Fruit fly (Drosophila melanogaster) whole organism, embryonic: ENCODE data around the gene tinc.
A peak's percentile ranks its signal among the peaks of the same experiment; 100 is the strongest.

Experiments used
- ATbp ChIP-seq: fragments of 200-800 bp; sonication (Bioruptor generic); optimal IDR thresholded peaks from 2 replicates; lab custom pipeline; 2017; ENCODE audit warnings: missing biosample characterization, mild to moderate bottlenecking, missing genetic modification characterization, missing genetic modification reagents
- Asciz ChIP-seq: fragments of 200-800 bp; sonication (Bioruptor generic); optimal IDR thresholded peaks from 2 replicates; lab custom pipeline; 2017; ENCODE audit warnings: missing biosample characterization, mild to moderate bottlenecking, missing genetic modification characterization, missing genetic modification reagents
- B-H2 ChIP-seq: fragments of 200-800 bp; sonication (Bioruptor generic); optimal IDR thresholded peaks from 2 replicates; lab custom pipeline; 2018; ENCODE audit warnings: missing biosample characterization, mild to moderate bottlenecking, missing genetic modification characterization
- CG10431 ChIP-seq: fragments of 200-800 bp; sonication (Bioruptor generic); optimal IDR thresholded peaks from 3 replicates; lab custom pipeline; 2018; ENCODE audit warnings: missing biosample characterization, mild to moderate bottlenecking, missing genetic modification characterization
- CG11723 ChIP-seq: fragments of 200-800 bp; sonication (Bioruptor generic); optimal IDR thresholded peaks from 2 replicates; lab custom pipeline; 2017; ENCODE audit warnings: missing biosample characterization, mild to moderate bottlenecking, missing genetic modification characterization
- CG12299 ChIP-seq: fragments of 200-800 bp; sonication (Bioruptor generic); optimal IDR thresholded peaks from 2 replicates; lab custom pipeline; 2018; ENCODE audit warnings: missing biosample characterization, mild to moderate bottlenecking, missing genetic modification characterization
- CG12769 ChIP-seq: fragments of 200-800 bp; sonication (Bioruptor generic); optimal IDR thresholded peaks from 2 replicates; lab custom pipeline; 2019; ENCODE audit warnings: missing biosample characterization, mild to moderate bottlenecking, missing genetic modification characterization, moderate library complexity
- CG15696 ChIP-seq: fragments of 200-800 bp; sonication (Bioruptor generic); optimal IDR thresholded peaks from 2 replicates; lab custom pipeline; 2019; ENCODE audit warnings: missing biosample characterization, mild to moderate bottlenecking, missing genetic modification characterization, moderate library complexity
- CG17568 ChIP-seq: fragments of 200-800 bp; sonication (Bioruptor generic); optimal IDR thresholded peaks from 2 replicates; lab custom pipeline; 2018; ENCODE audit warnings: missing biosample characterization, mild to moderate bottlenecking, missing genetic modification characterization, moderate library complexity
- CG18262 ChIP-seq: fragments of 200-800 bp; optimal IDR thresholded peaks from 3 replicates; lab custom pipeline; 2019; ENCODE audit warnings: missing biosample characterization, mild to moderate bottlenecking, missing genetic modification characterization, moderate library complexity
- CG18599 ChIP-seq: fragments of 200-800 bp; sonication (Bioruptor generic); optimal IDR thresholded peaks from 3 replicates; lab custom pipeline; 2017; ENCODE audit warnings: missing biosample characterization, missing genetic modification characterization, mild to moderate bottlenecking, moderate library complexity, missing genetic modification reagents
- CG18619 ChIP-seq: fragments of 200-800 bp; sonication (Bioruptor generic); optimal IDR thresholded peaks from 3 replicates; lab custom pipeline; 2017; ENCODE audit warnings: missing biosample characterization, mild to moderate bottlenecking, missing genetic modification characterization
- CG2202 ChIP-seq: fragments of 200-800 bp; sonication (Bioruptor generic); optimal IDR thresholded peaks from 2 replicates; lab custom pipeline; 2018; ENCODE audit warnings: missing biosample characterization, mild to moderate bottlenecking, missing genetic modification characterization
- CG31365 ChIP-seq: fragments of 200-800 bp; sonication (Bioruptor generic); optimal IDR thresholded peaks from 2 replicates; lab custom pipeline; 2018; ENCODE audit warnings: missing biosample characterization, mild to moderate bottlenecking, missing genetic modification characterization
- CG33557 ChIP-seq: fragments of 200-800 bp; sonication (Bioruptor generic); optimal IDR thresholded peaks from 2 replicates; lab custom pipeline; 2019; ENCODE audit warnings: missing biosample characterization, mild to moderate bottlenecking, missing genetic modification characterization, moderate library complexity
- CG34422 ChIP-seq: fragments of 200-800 bp; sonication (Bioruptor generic); IDR thresholded peaks from 3 replicates; pipeline ENCODE4 v1.3.6; 2022; ENCODE audit warnings: missing biosample characterization, missing genetic modification characterization
- CG4707 ChIP-seq: fragments of 200-800 bp; sonication (Bioruptor generic); optimal IDR thresholded peaks from 2 replicates; lab custom pipeline; 2018; ENCODE audit warnings: missing biosample characterization, mild to moderate bottlenecking, missing genetic modification characterization, moderate library complexity
- CG6254 ChIP-seq: fragments of 200-800 bp; sonication (Bioruptor generic); optimal IDR thresholded peaks from 3 replicates; lab custom pipeline; 2017; ENCODE audit warnings: mild to moderate bottlenecking, missing biosample characterization, missing genetic modification reagents, missing genetic modification characterization
- CG6791 ChIP-seq: fragments of 200-800 bp; sonication (Bioruptor generic); IDR thresholded peaks from 3 replicates; pipeline ENCODE4 v1.3.6; 2022; ENCODE audit warnings: missing biosample characterization, missing genetic modification characterization; ENCODE audit not compliant: partially characterized antibody
- CG8290 ChIP-seq, 3 experiments: fragments of 200-800 bp; sonication (Bioruptor generic); optimal IDR thresholded peaks; 2 replicates each; lab custom pipeline; 2016 to 2019; ENCODE audit warnings: missing biosample characterization in 3 of 3, missing genetic modification characterization in 3 of 3, mild to moderate bottlenecking in 2 of 3, moderate library complexity in 1 of 3
- CG8388 ChIP-seq: fragments of 200-800 bp; sonication (Bioruptor generic); optimal IDR thresholded peaks from 2 replicates; lab custom pipeline; 2019; ENCODE audit warnings: missing biosample characterization, mild to moderate bottlenecking, missing genetic modification characterization, moderate library complexity
- CG8924 ChIP-seq: fragments of 200-800 bp; optimal IDR thresholded peaks from 3 replicates; lab custom pipeline; 2019; ENCODE audit warnings: missing biosample characterization, mild to moderate bottlenecking, missing genetic modification characterization, moderate library complexity
- CG9609 ChIP-seq: fragments of 200-800 bp; sonication (Bioruptor generic); optimal IDR thresholded peaks from 3 replicates; lab custom pipeline; 2016; ENCODE audit warnings: missing biosample characterization, missing genetic modification characterization
- CkIIα-i1 ChIP-seq: fragments of 200-800 bp; sonication (Bioruptor generic); IDR thresholded peaks from 2 replicates; pipeline ENCODE4 v1.3.6; 2022; ENCODE audit warnings: missing biosample characterization, missing genetic modification characterization
- D ChIP-seq, 2 experiments: fragments of 200-800 bp in 1 of 2; fragments of >200 bp in 1 of 2; sonication (Bioruptor generic) in 1 of 2; optimal IDR thresholded peaks; 2 replicates in 1 of 2; 3 replicates in 1 of 2; lab custom pipeline; 2017; ENCODE audit warnings: mild to moderate bottlenecking in 1 of 2, missing biosample characterization in 1 of 2, missing genetic modification characterization in 1 of 2, missing genetic modification reagents in 1 of 2
- D19A ChIP-seq: fragments of 200-800 bp; optimal IDR thresholded peaks from 3 replicates; lab custom pipeline; 2019; ENCODE audit warnings: missing biosample characterization, mild to moderate bottlenecking, missing genetic modification characterization, moderate library complexity
- E2f1 ChIP-seq: fragments of 200-800 bp; sonication (Bioruptor generic); IDR thresholded peaks from 2 replicates; pipeline ENCODE4 v1.3.6; 2022; ENCODE audit warnings: missing biosample characterization, missing genetic modification characterization
- Lhr ChIP-seq: fragments of 200-800 bp; sonication (Bioruptor generic); optimal IDR thresholded peaks from 3 replicates; lab custom pipeline; 2017; ENCODE audit warnings: mild to moderate bottlenecking, missing biosample characterization, missing genetic modification reagents, missing genetic modification characterization
- Med ChIP-seq: fragments of 200-800 bp; sonication (Bioruptor generic); peaks from one replicate; lab custom pipeline; 2016; ENCODE audit warnings: missing biosample characterization, missing genetic modification characterization, mild to moderate bottlenecking, inconsistent platforms, moderate library complexity
- TFAM ChIP-seq: fragments of 200-800 bp; sonication (Bioruptor generic); optimal IDR thresholded peaks from 2 replicates; lab custom pipeline; 2017; ENCODE audit warnings: missing biosample characterization, missing genetic modification characterization, inconsistent platforms
- eve ChIP-seq, 2 experiments: fragments of >200 bp; optimal IDR thresholded peaks; 2 replicates each; lab custom pipeline; 2017; ENCODE audit warnings: missing biosample characterization in 2 of 2, missing genetic modification characterization in 2 of 2
- fd64A ChIP-seq: fragments of 200-800 bp; sonication (Bioruptor generic); optimal IDR thresholded peaks from 3 replicates; lab custom pipeline; 2018; ENCODE audit warnings: missing biosample characterization, mild to moderate bottlenecking, missing genetic modification characterization
- gem ChIP-seq: fragments of 200-800 bp; sonication (Bioruptor generic); optimal IDR thresholded peaks from 2 replicates; lab custom pipeline; 2019; ENCODE audit warnings: missing biosample characterization, mild to moderate bottlenecking, missing genetic modification characterization, moderate library complexity
- ham ChIP-seq: fragments of 200-800 bp; sonication (Bioruptor generic); IDR thresholded peaks from 2 replicates; pipeline ENCODE4 v1.3.6; 2022; ENCODE audit warnings: missing biosample characterization, missing genetic modification characterization
- ken ChIP-seq: fragments of 200-800 bp; sonication (Bioruptor generic); IDR thresholded peaks from 3 replicates; pipeline ENCODE4 v1.3.6; 2022; ENCODE audit warnings: missing biosample characterization, missing genetic modification characterization
- kni ChIP-seq: fragments of 200-800 bp; sonication (Bioruptor generic); optimal IDR thresholded peaks from 3 replicates; lab custom pipeline; 2017; ENCODE audit warnings: mild to moderate bottlenecking, missing biosample characterization, missing genetic modification reagents, missing genetic modification characterization
- lab ChIP-seq: fragments of 200-800 bp; sonication (Bioruptor generic); optimal IDR thresholded peaks from 3 replicates; lab custom pipeline; 2017; ENCODE audit warnings: missing biosample characterization, missing genetic modification characterization, mild to moderate bottlenecking, moderate library complexity, missing genetic modification reagents
- mirr ChIP-seq: fragments of 200-800 bp; sonication (Bioruptor generic); optimal IDR thresholded peaks from 3 replicates; lab custom pipeline; 2018; ENCODE audit warnings: missing biosample characterization, mild to moderate bottlenecking, missing genetic modification characterization
- nau ChIP-seq: fragments of 200-800 bp; sonication (Bioruptor generic); optimal IDR thresholded peaks from 3 replicates; lab custom pipeline; 2017; ENCODE audit warnings: missing biosample characterization, mild to moderate bottlenecking, missing genetic modification characterization, missing genetic modification reagents
- nerfin-1 ChIP-seq: fragments of 200-800 bp; sonication (Bioruptor generic); optimal IDR thresholded peaks from 3 replicates; lab custom pipeline; 2019; ENCODE audit warnings: missing biosample characterization, mild to moderate bottlenecking, missing genetic modification characterization, moderate library complexity
- salm ChIP-seq: fragments of 200-800 bp; sonication (Bioruptor generic); optimal IDR thresholded peaks from 2 replicates; lab custom pipeline; 2018; ENCODE audit warnings: missing biosample characterization, mild to moderate bottlenecking, missing genetic modification characterization
- sens ChIP-seq: fragments of 200-800 bp; sonication (Bioruptor generic); peaks from one replicate; lab custom pipeline; 2016; ENCODE audit warnings: missing biosample characterization, missing genetic modification characterization
- sug ChIP-seq: fragments of 200-800 bp; optimal IDR thresholded peaks from 2 replicates; lab custom pipeline; 2019; ENCODE audit warnings: missing biosample characterization, mild to moderate bottlenecking, missing genetic modification characterization, moderate library complexity
- twi ChIP-seq: fragments of 200-800 bp; optimal IDR thresholded peaks from 2 replicates; lab custom pipeline; 2019; ENCODE audit warnings: missing biosample characterization, mild to moderate bottlenecking, missing genetic modification characterization, moderate library complexity
- unpg ChIP-seq: fragments of 200-800 bp; sonication (Bioruptor generic); optimal IDR thresholded peaks from 3 replicates; lab custom pipeline; 2018; ENCODE audit warnings: missing biosample characterization, mild to moderate bottlenecking, missing genetic modification characterization, moderate library complexity
- wek ChIP-seq: fragments of 200-800 bp; sonication (Bioruptor generic); optimal IDR thresholded peaks from 3 replicates; lab custom pipeline; 2018; ENCODE audit warnings: missing biosample characterization, mild to moderate bottlenecking, missing genetic modification characterization, moderate library complexity
- yki ChIP-seq: fragments of >200 bp; optimal IDR thresholded peaks from 3 replicates; lab custom pipeline; 2018
- zfh1 ChIP-seq: fragments of 200-800 bp; sonication (Bioruptor generic); IDR thresholded peaks from 3 replicates; pipeline ENCODE4 v1.3.6; 2022; ENCODE audit warnings: missing biosample characterization, missing genetic modification characterization

The tinc gene

dm6 chr3R:17828653-17829052 is 17.3 kb downstream of the tinc start:
- TF ChIP-seq CG8924 (peak; percentile 28), ATbp (peak; percentile 74), CG31365 (peak; percentile 28), yki (lab: Kevin White, UChicago) (no peak), E2f1 (0 out of 2 replicates have a peak, but pooled peaks have one; percentile 11), gem (tag; lab: Kevin White, UChicago) (peak; percentile 40), CG18619 (GFP tag; lab: Kevin White, UChicago) (peak; percentile 19), wek (peak; percentile 66), fd64A (GFP tag; lab: Kevin White, UChicago) (peak; percentile 82), TFAM (no peak), CG10431 (peak; percentile 57), CG11723 (peak; percentile 17), Med (GFP tag; lab: Kevin White, UChicago) (no peak), salm (tag; lab: Kevin White, UChicago) (peak; percentile 48), CG6791 (no peak), D19A (tag; lab: Kevin White, UChicago) (peak; percentile 15), CG9609 (GFP tag; lab: Kevin White, UChicago) (no peak), CG12299 (tag; lab: Kevin White, UChicago) (peak; percentile 13), zfh1 (GFP tag; lab: Robert Waterston, UW) (0 out of 3 replicates have a peak, but pooled peaks have one; percentile 29), sug (tag; lab: Kevin White, UChicago) (peak; percentile 41), Lhr (peak; percentile 11), CG12769 (tag; lab: Kevin White, UChicago) (peak; percentile 33), CG15696 (peak; percentile 21), CG4707 (GFP tag; lab: Kevin White, UChicago) (peak; percentile 50), D (optimal IDR thresholded peaks at IDR 0.05; lab: Kevin White, UChicago) (no peak), D (GFP tag; optimal IDR thresholded peaks at IDR 0.05; lab: Kevin White, UChicago) (peak; percentile 25), lab (GFP tag; lab: Kevin White, UChicago) (peak; percentile 32), CG6254 (GFP tag; lab: Kevin White, UChicago) (peak; percentile 5), B-H2 (GFP tag; lab: Kevin White, UChicago) (no peak), mirr (peak; percentile 34), CG2202 (tag; lab: Kevin White, UChicago) (peak; percentile 73), CG18599 (GFP tag; lab: Kevin White, UChicago) (peak; percentile 24), nerfin-1 (tag; lab: Kevin White, UChicago) (peak; percentile 31), CG8388 (GFP tag; lab: Kevin White, UChicago) (peak; percentile 18), CG33557 (GFP tag; lab: Kevin White, UChicago) (peak; percentile 62), eve (GFP tag; optimal IDR thresholded peaks at IDR 0.05; lab: Kevin White, UChicago) (peak in 1 of 2 experiments; percentile 53), CG8290 (GFP tag; optimal IDR thresholded peaks at IDR 0.05; lab: Kevin White, UChicago) (no peak), CG8290 (tag; optimal IDR thresholded peaks at IDR 0.05; lab: Kevin White, UChicago) (peak in 1 of 2 experiments; percentile 34), ken (0 out of 3 replicates have a peak, but pooled peaks have one; percentile 6), CkIIα-i1 (GFP tag; lab: Robert Waterston, UW) (no peak), CG18262 (tag; lab: Kevin White, UChicago) (peak; percentile 47), unpg (GFP tag; lab: Kevin White, UChicago) (peak; percentile 33), kni (peak; percentile 52), nau (peak; percentile 9), ham (GFP tag; lab: Robert Waterston, UW) (no peak), twi (peak; percentile 7), sens (peak; percentile 74), Asciz (GFP tag; lab: Kevin White, UChicago) (peak; percentile 62), CG34422 (0 out of 3 replicates have a peak, but pooled peaks have one; percentile 15), CG17568 (GFP tag; lab: Kevin White, UChicago) (peak; percentile 47)
